Fruit fly (Drosophila melanogaster): Measurements from ENCODE around the gene nab.

nab gene

DNA sequence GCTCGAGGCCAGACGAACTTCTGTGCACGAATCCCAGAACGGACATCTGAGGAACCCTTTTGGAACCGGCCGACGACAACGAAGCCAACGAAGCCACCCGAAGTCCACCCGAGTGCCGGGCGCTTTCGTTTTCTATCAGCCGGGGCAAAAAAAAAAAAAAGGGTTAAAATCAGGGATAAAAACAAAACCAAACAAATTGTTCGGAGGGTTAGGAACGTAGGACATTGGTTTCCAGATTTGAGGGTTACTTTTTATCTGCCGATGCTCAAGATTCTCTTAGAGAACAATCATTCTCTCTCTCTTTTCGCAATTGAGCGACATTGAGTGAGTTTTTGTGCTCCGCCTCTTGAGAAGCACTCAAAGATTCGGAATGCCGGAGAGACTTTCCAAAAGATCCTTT, at the start of gene nab:
Gene nab, minus strand, starts transcription at position 7 of the 400 bp plus-strand sequence.
- TF ChIP-seq CG17328 (GFP tag; IDR thresholded peaks at IDR 0.05): 0 out of 2 replicates have a peak, but pooled peaks have one; percentile 7
- no peak for TF ChIP-seq BEAF-32 (GFP tag; optimal IDR thresholded peaks at IDR 0.05)
- no peak for TF ChIP-seq Ada2b (GFP tag; IDR thresholded peaks at IDR 0.05)
- peak; percentile 7 to 66 for TF ChIP-seq Trl (optimal IDR thresholded peaks at IDR 0.05)
- TF ChIP-seq Trl (GFP tag; optimal IDR thresholded peaks at IDR 0.05): no peak
- peak; percentile 0 for TF ChIP-seq Jarid2 (GFP tag; optimal IDR thresholded peaks at IDR 0.05)
- TF ChIP-seq sqz (GFP tag; optimal IDR thresholded peaks at IDR 0.05): peak; percentile 25
- TF ChIP-seq Nf-YB (GFP tag; optimal IDR thresholded peaks at IDR 0.05): peak; percentile 58
- peak; percentile 31 for TF ChIP-seq Blimp-1 (GFP tag; optimal IDR thresholded peaks at IDR 0.05)
- TF ChIP-seq Nf-YC (tag; optimal IDR thresholded peaks at IDR 0.05): peak; percentile 83
- TF ChIP-seq CG5180 (GFP tag; optimal IDR thresholded peaks at IDR 0.05): no peak
- TF ChIP-seq slbo (GFP tag; IDR thresholded peaks at IDR 0.05): no peak
- no peak for TF ChIP-seq CG6683 (GFP tag; optimal IDR thresholded peaks at IDR 0.05)
- no peak for TF ChIP-seq GATAe (GFP tag; conservative IDR thresholded peaks at IDR 0.05)
- no peak for TF ChIP-seq insv (GFP tag; optimal IDR thresholded peaks at IDR 0.05)
- peak; percentile 56 for TF ChIP-seq Kr (GFP tag; optimal IDR thresholded peaks at IDR 0.05)
- TF ChIP-seq pros (GFP tag; optimal IDR thresholded peaks at IDR 0.05): peak; percentile 91
- no peak for TF ChIP-seq Med (GFP tag)
- peak; percentile 13 for TF ChIP-seq nom (GFP tag; optimal IDR thresholded peaks at IDR 0.05)
- TF ChIP-seq Usf (GFP tag; optimal IDR thresholded peaks at IDR 0.05): no peak
- TF ChIP-seq CG8388 (GFP tag; optimal IDR thresholded peaks at IDR 0.05): no peak
- TF ChIP-seq CG7271 (tag; optimal IDR thresholded peaks at IDR 0.05): peak; percentile 38
- no peak for TF ChIP-seq Dp (GFP tag; optimal IDR thresholded peaks at IDR 0.05)
- TF ChIP-seq twi (tag; optimal IDR thresholded peaks at IDR 0.05): no peak
- TF ChIP-seq tin (GFP tag; optimal IDR thresholded peaks at IDR 0.05): no peak
- TF ChIP-seq fd64A (GFP tag; optimal IDR thresholded peaks at IDR 0.05): no peak
- no peak for TF ChIP-seq ranshi (GFP tag; IDR thresholded peaks at IDR 0.05)
- no peak for TF ChIP-seq CG13123 (GFP tag; optimal IDR thresholded peaks at IDR 0.05)
- no peak for TF ChIP-seq sima (GFP tag; optimal IDR thresholded peaks at IDR 0.05)
- TF ChIP-seq Deaf1 (tag; optimal IDR thresholded peaks at IDR 0.05): peak; percentile 92
- no peak for TF ChIP-seq gcm2 (GFP tag; optimal IDR thresholded peaks at IDR 0.05)
- peak; percentile 95 for TF ChIP-seq z (GFP tag; IDR thresholded peaks at IDR 0.05)

DNA sequence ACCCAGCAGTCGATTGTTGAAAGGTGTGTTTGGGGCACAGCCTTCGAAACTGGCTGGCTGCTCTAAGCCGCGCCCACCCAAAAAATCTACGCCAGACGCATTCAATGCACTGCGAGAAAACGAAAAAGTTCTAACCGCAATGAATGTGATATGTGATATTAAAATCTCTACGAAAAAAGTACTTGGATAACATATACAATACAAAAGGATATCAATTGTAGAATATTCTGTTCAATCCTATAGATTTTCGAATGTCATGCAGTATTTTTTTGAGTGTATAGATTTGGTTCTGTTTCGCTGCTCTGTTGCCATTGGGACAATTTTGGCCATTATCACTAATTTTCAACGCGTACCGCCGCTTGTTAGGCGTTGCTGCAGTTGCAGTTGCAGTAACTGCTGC, 49.0 kb upstream of the nab start:
- TF ChIP-seq CG15696 (tag; optimal IDR thresholded peaks at IDR 0.05): peak; percentile 20
- TF ChIP-seq Nf-YB (GFP tag; optimal IDR thresholded peaks at IDR 0.05): no peak
- no peak for TF ChIP-seq inv (GFP tag; IDR thresholded peaks at IDR 0.05; ENCODE audit: partially characterized antibody)
- TF ChIP-seq CG9215 (GFP tag; IDR thresholded peaks at IDR 0.05): no peak
- TF ChIP-seq ATbp (GFP tag; optimal IDR thresholded peaks at IDR 0.05): no peak
- TF ChIP-seq ab (GFP tag; optimal IDR thresholded peaks at IDR 0.05): no peak
- no peak for TF ChIP-seq CG17802 (tag; optimal IDR thresholded peaks at IDR 0.05)
- TF ChIP-seq Awh (GFP tag; IDR thresholded peaks at IDR 0.05): no peak
- no peak for TF ChIP-seq Nf-YA (GFP tag; IDR thresholded peaks at IDR 0.05)
- TF ChIP-seq gcm2 (GFP tag; optimal IDR thresholded peaks at IDR 0.05): no peak
- no peak for TF ChIP-seq CkIIα-i1 (GFP tag; IDR thresholded peaks at IDR 0.05)
- TF ChIP-seq vfl (GFP tag; optimal IDR thresholded peaks at IDR 0.05): no peak
- TF ChIP-seq B-H1 (GFP tag; IDR thresholded peaks at IDR 0.05): no peak
- TF ChIP-seq zfh1 (GFP tag; IDR thresholded peaks at IDR 0.05): peak; percentile 64
- no peak for TF ChIP-seq CG4360 (GFP tag; IDR thresholded peaks at IDR 0.05)
- TF ChIP-seq Ada2b (GFP tag; IDR thresholded peaks at IDR 0.05): no peak
- TF ChIP-seq zen (tag; optimal IDR thresholded peaks at IDR 0.05): peak; percentile 60
- no peak for TF ChIP-seq Med (GFP tag)
- no peak for TF ChIP-seq Sox100B (GFP tag; optimal IDR thresholded peaks at IDR 0.05)
- TF ChIP-seq Lhr (GFP tag; optimal IDR thresholded peaks at IDR 0.05): no peak
- peak; percentile 47 for TF ChIP-seq CG31441 (GFP tag; IDR thresholded peaks at IDR 0.05)
- no peak for TF ChIP-seq CG13624 (GFP tag; optimal IDR thresholded peaks at IDR 0.05)
- TF ChIP-seq NfI (GFP tag; optimal IDR thresholded peaks at IDR 0.05): no peak
- no peak for TF ChIP-seq gem (tag; optimal IDR thresholded peaks at IDR 0.05)

All from whole organism, embryonic.